Worm (Caenorhabditis elegans) whole organism, L1 larva: ENCODE measurements around the gene mai-2.

Experiments used
- C04F5.9 ChIP-seq: sonication (generic microtip); optimal IDR thresholded peaks from 2 replicates; lab custom pipeline; 2016; ENCODE audit warnings: missing genetic modification characterization, missing compliant biosample characterization
- Y116A8C.19 ChIP-seq: sonication (generic microtip); optimal IDR thresholded peaks from 2 replicates; lab custom pipeline; 2016; ENCODE audit warnings: missing compliant biosample characterization, missing genetic modification characterization, borderline replicate concordance
- aly-2 ChIP-seq: fragments of 150-350 bp; optimal IDR thresholded peaks from 2 replicates; lab custom pipeline; 2014; ENCODE audit warnings: missing biosample characterization, missing genetic modification characterization
- ama-1 ChIP-seq: fragments of 150-350 bp; optimal IDR thresholded peaks from 2 replicates; lab custom pipeline; 2014
- blmp-1 ChIP-seq: fragments of 150-350 bp; optimal IDR thresholded peaks from 2 replicates; lab custom pipeline; 2014; ENCODE audit warnings: missing biosample characterization, missing genetic modification characterization
- elt-2 ChIP-seq: sonication (generic microtip); optimal IDR thresholded peaks from 2 replicates; lab custom pipeline; 2016; ENCODE audit warnings: missing genetic modification characterization, mild to moderate bottlenecking, inconsistent platforms, missing compliant biosample characterization, missing genetic modification reagents
- ets-5 ChIP-seq: fragments of 200-800 bp; sonication (Bioruptor generic); IDR thresholded peaks from 2 replicates; pipeline ENCODE4 v1.3.6; 2022; ENCODE audit warnings: missing genetic modification characterization, missing compliant biosample characterization
- fkh-4 ChIP-seq: sonication (generic microtip); optimal IDR thresholded peaks from 2 replicates; lab custom pipeline; 2016; ENCODE audit warnings: missing compliant biosample characterization, missing genetic modification characterization, borderline replicate concordance
- isw-1 ChIP-seq: fragments of 200-800 bp; sonication (Bioruptor generic); IDR thresholded peaks from 2 replicates; pipeline ENCODE4 v1.3.6; 2022; ENCODE audit warnings: missing genetic modification characterization, missing compliant biosample characterization
- nhr-237 ChIP-seq: fragments of 150-350 bp; optimal IDR thresholded peaks from 2 replicates; lab custom pipeline; 2014; ENCODE audit warnings: missing biosample characterization, missing genetic modification characterization
- pqm-1 ChIP-seq: sonication (generic microtip); optimal IDR thresholded peaks from 3 replicates; lab custom pipeline; 2017; ENCODE audit warnings: missing biosample characterization, missing genetic modification characterization
- snpc-4 ChIP-seq: fragments of 150-350 bp; optimal IDR thresholded peaks from 2 replicates; lab custom pipeline; 2014; ENCODE audit warnings: missing biosample characterization, missing genetic modification characterization
- sox-4 ChIP-seq: sonication (generic microtip); optimal IDR thresholded peaks from 2 replicates; lab custom pipeline; 2016; ENCODE audit warnings: missing genetic modification characterization, missing compliant biosample characterization

DNA sequence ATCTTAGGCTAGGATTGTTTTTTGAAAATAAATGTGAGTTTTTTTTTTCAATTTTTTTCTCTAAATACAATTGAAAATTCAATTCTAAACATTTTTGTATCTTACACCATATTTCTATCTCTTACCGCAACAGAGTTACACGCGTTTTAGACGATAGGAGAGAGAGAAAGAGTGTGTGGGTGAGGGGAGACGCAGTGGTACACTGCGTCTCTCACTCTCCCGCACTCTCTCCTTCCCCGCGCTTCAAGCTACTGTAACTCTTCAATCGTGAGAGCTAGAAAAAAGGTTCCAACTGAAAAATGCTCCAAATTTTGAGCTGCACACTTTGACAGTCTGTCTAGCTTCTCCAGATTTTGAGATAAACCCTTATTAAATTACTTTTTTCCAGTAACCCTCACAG is 21.9 kb upstream of the mai-2 start:
- no peak for TF ChIP-seq snpc-4
- TF ChIP-seq isw-1 = no peak
- TF ChIP-seq ama-1 (lab: Kevin White, UChicago) = no peak
- no peak for TF ChIP-seq blmp-1 (tag; lab: Kevin White, UChicago)
- TF ChIP-seq fkh-4 (tag; lab: Kevin White, UChicago) = no peak
- TF ChIP-seq pqm-1 (tag; lab: Kevin White, UChicago) = no peak
- no peak for TF ChIP-seq aly-2 (tag; lab: Kevin White, UChicago)
- TF ChIP-seq elt-2 = no peak
- no peak for TF ChIP-seq C04F5.9
- TF ChIP-seq sox-4 (tag; lab: Kevin White, UChicago) = no peak
- no peak for TF ChIP-seq Y116A8C.19 (tag; lab: Kevin White, UChicago)
- TF ChIP-seq ets-5 = no peak
- no peak for TF ChIP-seq nhr-237 (tag; lab: Kevin White, UChicago)
